Worm (Caenorhabditis elegans) whole organism, L3 larva: Measurements from ENCODE around the gene F56D3.1.

Experiments
- R02D3.7 ChIP-seq: fragments of 150-350 bp; optimal IDR thresholded peaks from 2 replicates; lab custom pipeline; 2014; ENCODE audit warnings: missing biosample characterization, missing genetic modification characterization
- ZK546.5 ChIP-seq: sonication (generic microtip); optimal IDR thresholded peaks from 2 replicates; lab custom pipeline; 2017; ENCODE audit warnings: missing biosample characterization, missing genetic modification characterization
- ceh-28 ChIP-seq: fragments of 150-350 bp; optimal IDR thresholded peaks from 2 replicates; lab custom pipeline; 2014; ENCODE audit warnings: missing biosample characterization, missing genetic modification reagents, missing genetic modification characterization
- ceh-82 ChIP-seq: fragments of 150-350 bp; optimal IDR thresholded peaks from 2 replicates; lab custom pipeline; 2014; ENCODE audit warnings: missing biosample characterization, missing genetic modification characterization
- egl-27 ChIP-seq: sonication (generic microtip); optimal IDR thresholded peaks from 4 replicates; lab custom pipeline; 2017; ENCODE audit warnings: missing biosample characterization, missing genetic modification reagents, missing genetic modification characterization
- egl-5 ChIP-seq: fragments of 150-350 bp; optimal IDR thresholded peaks from 2 replicates; lab custom pipeline; 2017; ENCODE audit warnings: missing biosample characterization, missing genetic modification reagents, missing genetic modification characterization, inconsistent platforms
- elt-1 ChIP-seq: fragments of 150-350 bp; optimal IDR thresholded peaks from 2 replicates; lab custom pipeline; 2014; ENCODE audit warnings: missing biosample characterization, missing genetic modification characterization
- elt-3 ChIP-seq, 3 experiments: fragments of 150-350 bp in 1 of 3; sonication (generic microtip) in 2 of 3; optimal IDR thresholded peaks; 2 replicates in 2 of 3; 4 replicates in 1 of 3; lab custom pipeline; 2014 to 2017; ENCODE audit warnings: missing biosample characterization in 3 of 3, missing genetic modification characterization in 3 of 3
- eor-1 ChIP-seq, 2 experiments: fragments of 150-350 bp; optimal IDR thresholded peaks; 2 replicates each; lab custom pipeline; 2014 to 2018; ENCODE audit warnings: missing biosample characterization in 2 of 2, missing genetic modification characterization in 2 of 2
- fkh-10 ChIP-seq: sonication (generic microtip); optimal IDR thresholded peaks from 2 replicates; lab custom pipeline; 2017; ENCODE audit warnings: missing biosample characterization, missing genetic modification reagents, missing genetic modification characterization
- fos-1 ChIP-seq: fragments of 150-350 bp; optimal IDR thresholded peaks from 2 replicates; lab custom pipeline; 2014; ENCODE audit warnings: missing biosample characterization, missing genetic modification characterization
- hmg-11 ChIP-seq: sonication (generic microtip); optimal IDR thresholded peaks from 2 replicates; lab custom pipeline; 2016; ENCODE audit warnings: missing genetic modification characterization, missing compliant biosample characterization
- lin-15B ChIP-seq: fragments of 150-350 bp; optimal IDR thresholded peaks from 2 replicates; lab custom pipeline; 2014; ENCODE audit warnings: missing biosample characterization, missing genetic modification characterization
- lsy-12 ChIP-seq: sonication (generic microtip); optimal IDR thresholded peaks from 2 replicates; lab custom pipeline; 2016; ENCODE audit warnings: mild to moderate bottlenecking, missing genetic modification characterization, missing compliant biosample characterization
- mdl-1 ChIP-seq: fragments of 150-350 bp; optimal IDR thresholded peaks from 2 replicates; lab custom pipeline; 2014; ENCODE audit warnings: missing biosample characterization, missing genetic modification characterization
- mml-1 ChIP-seq: fragments of 150-350 bp; sonication (generic microtip); optimal IDR thresholded peaks from 3 replicates; lab custom pipeline; 2014; ENCODE audit warnings: missing biosample characterization, missing genetic modification characterization
- nfya-1 ChIP-seq: sonication (generic microtip); optimal IDR thresholded peaks from 2 replicates; lab custom pipeline; 2017; ENCODE audit warnings: missing genetic modification characterization, mild to moderate bottlenecking, missing compliant biosample characterization, antibody characterized with exemption, moderate library complexity; ENCODE audit not compliant: insufficient read depth
- nhr-12 ChIP-seq: fragments of 150-350 bp; optimal IDR thresholded peaks from 2 replicates; lab custom pipeline; 2014; ENCODE audit warnings: missing biosample characterization, missing genetic modification characterization
- nhr-23 ChIP-seq: fragments of 150-350 bp; optimal IDR thresholded peaks from 2 replicates; lab custom pipeline; 2014; ENCODE audit warnings: missing biosample characterization, missing genetic modification reagents, missing genetic modification characterization
- nhr-237 ChIP-seq: fragments of 150-350 bp; optimal IDR thresholded peaks from 2 replicates; lab custom pipeline; 2014; ENCODE audit warnings: missing biosample characterization, missing genetic modification characterization
- nhr-25 ChIP-seq: sonication (generic microtip); optimal IDR thresholded peaks from 2 replicates; lab custom pipeline; 2017; ENCODE audit warnings: missing biosample characterization, missing genetic modification characterization
- nhr-28 ChIP-seq: fragments of 150-350 bp; optimal IDR thresholded peaks from 2 replicates; lab custom pipeline; 2014; ENCODE audit warnings: missing biosample characterization, missing genetic modification characterization
- nhr-43 ChIP-seq: sonication (generic microtip); optimal IDR thresholded peaks from 2 replicates; lab custom pipeline; 2016; ENCODE audit warnings: mild to moderate bottlenecking, missing genetic modification characterization, missing compliant biosample characterization; ENCODE audit not compliant: poor library complexity, severe bottlenecking
- nhr-67 ChIP-seq: fragments of 150-350 bp; optimal IDR thresholded peaks from 2 replicates; lab custom pipeline; 2014; ENCODE audit warnings: missing biosample characterization, missing genetic modification characterization
- nhr-76 ChIP-seq: fragments of 150-350 bp; sonication (generic microtip); optimal IDR thresholded peaks from 5 replicates; lab custom pipeline; 2014; ENCODE audit warnings: missing biosample characterization, missing genetic modification characterization
- nhr-77 ChIP-seq: fragments of 150-350 bp; optimal IDR thresholded peaks from 2 replicates; lab custom pipeline; 2014; ENCODE audit warnings: missing biosample characterization, missing genetic modification characterization
- pqm-1 ChIP-seq: fragments of 150-350 bp; optimal IDR thresholded peaks from 2 replicates; lab custom pipeline; 2017; ENCODE audit warnings: missing biosample characterization, missing genetic modification characterization, inconsistent platforms
- skn-1 ChIP-seq: fragments of 150-350 bp; optimal IDR thresholded peaks from 2 replicates; lab custom pipeline; 2014; ENCODE audit warnings: missing biosample characterization, missing genetic modification characterization
- snpc-4 ChIP-seq: fragments of 150-350 bp; optimal IDR thresholded peaks from 2 replicates; lab custom pipeline; 2014; ENCODE audit warnings: missing biosample characterization, missing genetic modification characterization
- tbx-2 ChIP-seq: sonication (generic microtip); optimal IDR thresholded peaks from 2 replicates; lab custom pipeline; 2016; ENCODE audit warnings: mild to moderate bottlenecking, missing genetic modification characterization, missing compliant biosample characterization
- unc-39 ChIP-seq: sonication (generic microtip); optimal IDR thresholded peaks from 4 replicates; lab custom pipeline; 2017; ENCODE audit warnings: missing biosample characterization, missing genetic modification characterization
- ztf-11 ChIP-seq: fragments of 150-350 bp; optimal IDR thresholded peaks from 2 replicates; lab custom pipeline; 2014; ENCODE audit warnings: missing biosample characterization, missing genetic modification characterization

F56D3.1 gene

DNA sequence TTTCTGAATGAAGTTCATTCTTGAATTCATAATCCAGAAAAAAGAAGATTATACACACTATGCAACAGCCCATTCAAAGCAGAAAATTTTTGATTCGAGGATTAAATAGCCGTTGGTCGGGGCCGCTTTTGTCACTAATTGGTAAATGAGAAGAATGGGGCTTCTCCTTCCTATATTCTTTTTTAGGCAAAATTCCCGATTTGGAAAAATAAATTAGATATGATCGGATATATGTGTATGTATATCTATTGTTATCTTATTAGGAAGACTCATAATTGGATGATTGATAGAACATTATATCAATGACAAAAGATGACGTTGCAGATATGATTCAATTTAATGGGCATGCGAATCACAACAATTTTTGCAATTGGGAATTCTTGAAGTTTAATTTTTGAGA lies 4.1 kb downstream of the F56D3.1 start:
- TF ChIP-seq tbx-2 (tag; lab: Kevin White, UChicago) (no peak), nhr-43 (tag; lab: Kevin White, UChicago) (peak; percentile 6), elt-1 (no peak), nhr-237 (tag; lab: Kevin White, UChicago) (no peak), lin-15B (tag; lab: Kevin White, UChicago) (no peak), ztf-11 (no peak), ceh-28 (tag; lab: Kevin White, UChicago) (no peak)

DNA sequence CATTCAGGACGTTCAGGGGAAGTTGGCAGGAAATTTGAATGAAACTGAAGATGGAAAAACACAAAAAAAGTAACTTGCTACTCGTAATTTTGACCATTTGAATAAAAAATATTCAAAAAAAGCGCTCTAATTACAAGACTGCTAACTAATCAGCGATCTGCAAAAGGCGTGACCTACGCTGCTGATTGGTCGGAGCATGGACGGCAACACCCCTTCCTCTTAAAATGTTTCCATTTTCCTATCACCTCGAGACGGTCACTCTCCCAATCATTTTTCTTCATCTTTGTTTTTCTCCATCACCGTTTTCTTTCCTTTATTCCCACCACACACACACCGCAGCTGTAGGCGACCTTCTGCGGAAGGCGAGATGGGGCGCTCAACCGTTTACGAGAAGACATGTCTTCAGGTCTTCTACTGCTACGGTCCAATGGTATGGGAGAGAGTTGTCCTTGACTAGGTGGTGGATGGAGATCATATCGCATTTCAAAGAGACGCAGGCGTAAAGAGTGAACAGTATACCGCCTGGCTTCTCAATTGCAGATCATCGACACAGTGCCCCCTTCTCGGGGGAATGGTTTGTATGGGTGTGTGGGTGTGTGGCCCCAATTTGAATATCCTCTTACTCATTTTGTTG lies 5.5 kb downstream of the F56D3.1 start:
- TF ChIP-seq nhr-76 (no peak), nhr-23 (tag; lab: Kevin White, UChicago) (peak; percentile 59), nhr-77 (tag; lab: Kevin White, UChicago) (no peak), nfya-1 (peak; percentile 67), elt-1 (peak; percentile 46), hmg-11 (tag; lab: Kevin White, UChicago) (no peak), fos-1 (tag; lab: Kevin White, UChicago) (no peak), nhr-67 (tag; lab: Kevin White, UChicago) (no peak), skn-1 (tag; lab: Kevin White, UChicago) (no peak), ztf-11 (no peak), lsy-12 (no peak), nhr-25 (tag; lab: Kevin White, UChicago) (peak; percentile 94)

DNA sequence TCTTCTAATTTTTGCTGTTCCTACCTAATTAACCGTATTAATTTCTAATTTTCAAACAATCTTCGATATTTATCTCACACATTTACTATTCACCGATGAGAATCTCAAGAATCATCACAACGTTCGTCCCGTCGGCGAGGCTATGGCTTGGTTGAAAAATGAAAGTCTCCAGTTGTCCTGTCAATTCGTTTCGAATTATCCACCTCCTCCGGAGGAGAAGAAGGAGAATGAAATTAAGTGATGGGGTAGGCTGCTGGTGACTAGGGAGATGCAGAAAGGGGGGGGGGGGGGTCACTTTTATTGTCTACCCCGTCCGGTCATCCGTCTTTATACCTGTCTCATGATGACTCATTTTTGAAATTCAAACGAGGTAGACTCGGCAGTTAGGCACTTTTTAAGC lies 6.7 kb downstream of the F56D3.1 start:
- no peak for TF ChIP-seq egl-27 (tag; lab: Kevin White, UChicago)
- no peak for TF ChIP-seq mml-1
- TF ChIP-seq elt-1: no peak
- no peak for TF ChIP-seq nhr-25 (tag; lab: Kevin White, UChicago)
- TF ChIP-seq skn-1 (tag; lab: Kevin White, UChicago): no peak
- TF ChIP-seq hmg-11 (tag; lab: Kevin White, UChicago): no peak
- no peak for TF ChIP-seq eor-1 (tag; optimal IDR thresholded peaks at IDR 0.05; lab: Kevin White, UChicago)
- no peak for TF ChIP-seq lsy-12
- no peak for TF ChIP-seq nhr-77 (tag; lab: Kevin White, UChicago)
- TF ChIP-seq nhr-76: no peak
- TF ChIP-seq egl-5 (tag; lab: Kevin White, UChicago): no peak
- no peak for TF ChIP-seq nhr-23 (tag; lab: Kevin White, UChicago)
- TF ChIP-seq nhr-237 (tag; lab: Kevin White, UChicago): no peak
- TF ChIP-seq elt-3 (tag; optimal IDR thresholded peaks at IDR 0.05; lab: Kevin White, UChicago): no peak
- no peak for TF ChIP-seq unc-39 (tag; lab: Kevin White, UChicago)
- no peak for TF ChIP-seq ZK546.5 (tag; lab: Kevin White, UChicago)

DNA sequence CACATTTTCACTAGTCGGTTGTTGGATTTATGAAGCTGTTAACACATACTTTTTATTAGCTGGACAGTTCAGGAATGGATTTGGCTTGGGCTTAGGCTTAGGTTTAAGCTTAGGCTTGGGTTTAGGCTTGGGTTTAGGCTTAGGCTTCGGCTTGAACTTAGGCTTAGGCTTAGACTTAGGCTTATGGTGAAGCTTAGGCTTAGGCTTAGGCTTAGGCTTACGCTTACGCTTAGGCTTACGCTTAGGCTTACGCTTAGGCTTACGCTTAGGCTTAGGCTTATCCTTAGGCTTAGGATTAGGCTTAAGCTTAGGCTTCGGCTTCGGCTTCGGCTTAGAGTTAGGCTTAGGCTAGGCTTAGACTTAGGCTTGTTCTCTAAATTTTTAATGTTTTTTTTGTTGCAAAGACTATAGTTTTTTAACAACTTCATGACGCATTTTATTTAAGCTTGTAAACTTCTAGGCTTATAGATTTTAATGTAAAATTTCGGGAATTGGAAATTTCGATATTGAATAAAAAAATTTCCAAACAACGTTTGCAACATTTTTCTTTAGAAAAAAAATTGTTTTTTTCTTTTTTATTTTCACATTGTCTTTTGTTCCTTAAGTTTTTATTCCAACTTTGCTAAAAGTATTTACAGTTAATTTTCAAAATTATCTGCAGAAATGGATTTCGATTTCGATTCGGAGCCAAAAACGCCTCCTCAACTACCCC lies 9.1 kb downstream of the F56D3.1 start, which contains the start of gene R03H10.2:
Gene R03H10.2 (plus strand): TSS at position 662 of the 712 bp plus-strand sequence.
- no peak for TF ChIP-seq nfya-1
- TF ChIP-seq snpc-4 (tag; lab: Kevin White, UChicago): no peak
- no peak for TF ChIP-seq egl-27 (tag; lab: Kevin White, UChicago)
- no peak for TF ChIP-seq ceh-82 (tag; lab: Kevin White, UChicago)
- TF ChIP-seq ceh-28 (tag; lab: Kevin White, UChicago): no peak
- TF ChIP-seq nhr-67 (tag; lab: Kevin White, UChicago): no peak
- no peak for TF ChIP-seq lin-15B (tag; lab: Kevin White, UChicago)
- no peak for TF ChIP-seq fkh-10 (GFP tag; lab: Kevin White, UChicago)
- TF ChIP-seq nhr-12 (tag; lab: Kevin White, UChicago): no peak
- no peak for TF ChIP-seq ZK546.5 (tag; lab: Kevin White, UChicago)
- no peak for TF ChIP-seq nhr-43 (tag; lab: Kevin White, UChicago)

DNA sequence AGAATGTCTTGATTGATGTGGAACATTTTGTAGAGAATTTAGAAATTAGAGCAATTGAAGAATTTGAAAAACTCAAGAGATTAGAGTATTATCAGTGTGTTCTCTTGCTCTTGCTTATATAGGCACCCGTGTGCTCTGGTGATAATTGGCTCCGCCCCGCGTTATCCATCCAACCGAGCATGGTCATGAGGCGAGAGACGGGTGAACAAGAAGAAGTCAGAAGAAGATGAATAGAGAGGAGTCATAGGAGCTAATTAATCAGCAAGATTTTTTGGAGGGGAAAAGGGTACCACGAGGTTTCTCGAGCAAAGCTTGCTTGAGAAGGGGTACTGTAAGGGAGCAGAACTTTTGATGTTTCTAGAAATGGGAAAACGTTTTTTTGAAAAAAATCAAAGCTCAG lies 11.7 kb downstream of the F56D3.1 start:
- TF ChIP-seq nhr-25 (tag; lab: Kevin White, UChicago) (no peak), ceh-28 (tag; lab: Kevin White, UChicago) (no peak), pqm-1 (tag; lab: Kevin White, UChicago) (no peak), egl-5 (tag; lab: Kevin White, UChicago) (no peak), mdl-1 (tag; lab: Kevin White, UChicago) (no peak), nhr-28 (tag; lab: Kevin White, UChicago) (no peak), R02D3.7 (tag; lab: Kevin White, UChicago) (no peak), nfya-1 (no peak), egl-27 (tag; lab: Kevin White, UChicago) (no peak), fkh-10 (GFP tag; lab: Kevin White, UChicago) (no peak), elt-3 (tag; optimal IDR thresholded peaks at IDR 0.05; lab: Kevin White, UChicago) (no peak)
